Worm (Caenorhabditis elegans) whole organism, L4/young adult: Measurements from ENCODE around the gene C28C12.12.

ENCODE experiments used
- W03F9.2 ChIP-seq: fragments of 150-350 bp; optimal IDR thresholded peaks from 2 replicates; lab custom pipeline; 2014; ENCODE audit warnings: missing biosample characterization, missing genetic modification characterization
- dao-5 ChIP-seq: sonication (generic microtip); optimal IDR thresholded peaks from 2 replicates; lab custom pipeline; 2016; ENCODE audit warnings: missing genotype, missing genetic modification characterization, moderate library complexity, missing compliant biosample characterization
- him-1 ChIP-seq: sonication (generic microtip); optimal IDR thresholded peaks from 2 replicates; lab custom pipeline; 2016; ENCODE audit warnings: missing genotype, missing genetic modification reagents, missing genetic modification characterization, missing compliant biosample characterization

ce11 chrIV:8473756-8474155 is 22.4 kb downstream of the C28C12.12 start, which contains the start of gene C28C12.11:
- TF ChIP-seq him-1 = no peak
- TF ChIP-seq dao-5 (tag; lab: Kevin White, UChicago) = no peak
- no peak for TF ChIP-seq W03F9.2 (tag; lab: Kevin White, UChicago)
